Worm (Caenorhabditis elegans): ENCODE measurements around the gene best-19.

Gene best-19

ce11 chrIV:291356-291755 lies 7.9 kb downstream of the best-19 start, which contains the start of gene T21D12.7:
Gene T21D12.7 (minus strand): TSS chrIV:291456.
- TF ChIP-seq blmp-1 (tag; optimal IDR thresholded peaks at IDR 0.05; ENCODE audit: insufficient read depth) (no peak), nhr-237 (tag; optimal IDR thresholded peaks at IDR 0.05) (no peak), nhr-23 (tag; optimal IDR thresholded peaks at IDR 0.05) (no peak), sma-9 (GFP tag; optimal IDR thresholded peaks at IDR 0.05) (no peak), sma-9 (tag; optimal IDR thresholded peaks at IDR 0.05) (no peak), nhr-11 (tag; optimal IDR thresholded peaks at IDR 0.05) (no peak), nhr-77 (tag; optimal IDR thresholded peaks at IDR 0.05) (no peak), ama-1 (optimal IDR thresholded peaks at IDR 0.05) (no peak), ceh-16 (tag; optimal IDR thresholded peaks at IDR 0.05) (no peak), ztf-11 (tag; optimal IDR thresholded peaks at IDR 0.05) (no peak)

- TF ChIP-seq Y55F3AM.14 (GFP tag; optimal IDR thresholded peaks at IDR 0.05) (peak; percentile 47), nhr-12 (tag; optimal IDR thresholded peaks at IDR 0.05) (no peak), zag-1 (tag; optimal IDR thresholded peaks at IDR 0.05) (no peak), gmeb-1 (tag; optimal IDR thresholded peaks at IDR 0.05) (peak; percentile 67), skn-1 (tag; optimal IDR thresholded peaks at IDR 0.05) (peak; percentile 87), fos-1 (tag; optimal IDR thresholded peaks at IDR 0.05) (peak; percentile 80), F13H6.1 (tag; optimal IDR thresholded peaks at IDR 0.05) (peak; percentile 6), nhr-6 (tag; optimal IDR thresholded peaks at IDR 0.05) (no peak), snpc-4 (tag; optimal IDR thresholded peaks at IDR 0.05) (no peak), sma-3 (GFP tag; optimal IDR thresholded peaks at IDR 0.05) (peak; percentile 56), sma-9 (GFP tag; optimal IDR thresholded peaks at IDR 0.05) (peak; percentile 50), sma-9 (tag; optimal IDR thresholded peaks at IDR 0.05) (no peak), egl-27 (tag; optimal IDR thresholded peaks at IDR 0.05) (no peak), crh-2 (tag; optimal IDR thresholded peaks at IDR 0.05) (peak; percentile 90), ama-1 (optimal IDR thresholded peaks at IDR 0.05) (peak; percentile 13), nhr-21 (tag; optimal IDR thresholded peaks at IDR 0.05) (peak; percentile 3), lsy-2 (tag; optimal IDR thresholded peaks at IDR 0.05) (peak in 1 of 2 experiments; percentile 43), blmp-1 (tag; optimal IDR thresholded peaks at IDR 0.05; ENCODE audit: insufficient read depth) (peak; percentile 18), nhr-237 (tag; optimal IDR thresholded peaks at IDR 0.05) (no peak)
Measured at ce11 chrIV:291851-292367, 8.5 kb downstream of the best-19 start.

ce11 chrIV:293163-293755 lies 9.8 kb downstream of the best-19 start:
- TF ChIP-seq skn-1 (tag; optimal IDR thresholded peaks at IDR 0.05) (no peak), ztf-1 (GFP tag; conservative IDR thresholded peaks at IDR 0.05) (0 out of 2 replicates have a peak, but pooled peaks have one; percentile 65)

- TF ChIP-seq unc-55 (GFP tag; optimal IDR thresholded peaks at IDR 0.05) (no peak), Y55F3AM.14 (GFP tag; optimal IDR thresholded peaks at IDR 0.05) (no peak), fos-1 (tag; optimal IDR thresholded peaks at IDR 0.05) (no peak), ama-1 (optimal IDR thresholded peaks at IDR 0.05) (peak; percentile 46)
Measured at ce11 chrIV:293995-294700, 10.7 kb downstream of the best-19 start.

ce11 chrIV:294737-295136 lies 11.3 kb downstream of the best-19 start:
- TF ChIP-seq R02D3.7 (tag; optimal IDR thresholded peaks at IDR 0.05) = no peak
- peak; percentile 24 for TF ChIP-seq lin-39 (tag; optimal IDR thresholded peaks at IDR 0.05)
- TF ChIP-seq nhr-21 (tag; optimal IDR thresholded peaks at IDR 0.05) = no peak
- TF ChIP-seq nhr-129 (tag; optimal IDR thresholded peaks at IDR 0.05) = peak; percentile 20

ce11 chrIV:295734-296201 lies 12.3 kb downstream of the best-19 start:
- TF ChIP-seq nhr-25 (tag; optimal IDR thresholded peaks at IDR 0.05) (no peak), peb-1 (tag; optimal IDR thresholded peaks at IDR 0.05) (no peak), ceh-16 (tag; optimal IDR thresholded peaks at IDR 0.05) (no peak), nhr-11 (tag; optimal IDR thresholded peaks at IDR 0.05) (no peak), nhr-237 (tag; optimal IDR thresholded peaks at IDR 0.05) (no peak), ztf-4 (tag; optimal IDR thresholded peaks at IDR 0.05) (no peak), R02D3.7 (tag; optimal IDR thresholded peaks at IDR 0.05) (no peak), mab-5 (tag; optimal IDR thresholded peaks at IDR 0.05) (no peak), nhr-12 (tag; optimal IDR thresholded peaks at IDR 0.05) (no peak), lin-13 (GFP tag; optimal IDR thresholded peaks at IDR 0.05) (no peak), dmd-4 (tag; optimal IDR thresholded peaks at IDR 0.05) (no peak), unc-55 (GFP tag; optimal IDR thresholded peaks at IDR 0.05) (no peak), elt-1 (tag; optimal IDR thresholded peaks at IDR 0.05) (no peak), blmp-1 (tag; optimal IDR thresholded peaks at IDR 0.05; ENCODE audit: insufficient read depth) (no peak), egl-27 (tag; optimal IDR thresholded peaks at IDR 0.05) (no peak), ama-1 (optimal IDR thresholded peaks at IDR 0.05) (no peak), nhr-77 (tag; optimal IDR thresholded peaks at IDR 0.05) (no peak), sma-9 (GFP tag; optimal IDR thresholded peaks at IDR 0.05) (peak; percentile 53), sma-9 (tag; optimal IDR thresholded peaks at IDR 0.05) (no peak), ztf-1 (GFP tag; conservative IDR thresholded peaks at IDR 0.05) (no peak), lsy-2 (tag; optimal IDR thresholded peaks at IDR 0.05) (no peak), nhr-21 (tag; optimal IDR thresholded peaks at IDR 0.05) (no peak), lin-39 (tag; optimal IDR thresholded peaks at IDR 0.05) (no peak), sma-3 (GFP tag; optimal IDR thresholded peaks at IDR 0.05) (no peak), lin-11 (tag; optimal IDR thresholded peaks at IDR 0.05) (no peak), alr-1 (tag; optimal IDR thresholded peaks at IDR 0.05) (no peak)

Data from whole organism, L2 larva.